Fruit fly (Drosophila melanogaster) Kc167 (cell line): ENCODE results near the gene IP3K1.

Experiments
- Sin3A ChIP-seq: fragments of >200 bp; optimal IDR thresholded peaks from 2 replicates; lab custom pipeline; 2018; ENCODE audit warnings: missing external identifiers
- psq ChIP-seq: fragments of >200 bp; optimal IDR thresholded peaks from 2 replicates; lab custom pipeline; 2017; ENCODE audit warnings: missing external identifiers

dm6 chr2L:9746236-9747225 is 35.7 kb upstream of the IP3K1 start, which contains the start of gene Nckx30C:
- TF ChIP-seq psq (lab: Kevin White, UChicago) (no peak), Sin3A (lab: Kevin White, UChicago) (no peak)
